Fruit fly (Drosophila melanogaster): ENCODE results near the gene CG2861.

DNA sequence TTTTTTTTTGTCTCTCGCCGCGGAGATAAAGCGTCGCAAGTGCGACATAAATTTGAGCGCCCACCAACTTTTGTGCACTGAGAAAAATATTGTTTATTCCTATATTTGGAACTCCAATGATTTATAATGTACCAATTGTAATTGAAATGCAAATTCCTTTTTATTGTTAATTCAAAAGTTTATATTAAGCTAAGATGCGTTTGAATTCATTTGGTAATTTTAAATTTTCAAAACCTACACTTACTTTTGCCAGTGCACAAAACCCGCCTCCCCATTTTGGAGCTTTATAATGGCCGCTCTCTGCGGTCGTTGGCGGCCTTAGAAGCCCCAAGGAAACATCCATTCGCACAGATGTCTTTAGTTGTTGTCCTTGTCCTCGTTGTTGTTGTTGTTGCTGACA, 42.4 kb downstream of the CG2861 start:
- TF ChIP-seq CG4617 (GFP tag; optimal IDR thresholded peaks at IDR 0.05; ENCODE audit: borderline replicate concordance) (no peak), Nf-YB (GFP tag; optimal IDR thresholded peaks at IDR 0.05) (no peak), Hey (tag; optimal IDR thresholded peaks at IDR 0.05) (no peak), eyg (GFP tag; optimal IDR thresholded peaks at IDR 0.05) (no peak), ro (GFP tag; IDR thresholded peaks at IDR 0.05) (no peak), usp (GFP tag; optimal IDR thresholded peaks at IDR 0.05) (no peak), chn (GFP tag; optimal IDR thresholded peaks at IDR 0.05) (no peak), CG16813 (GFP tag; IDR thresholded peaks at IDR 0.05; ENCODE audit: partially characterized antibody) (no peak)
